Fruit fly (Drosophila melanogaster): ENCODE data around the gene CG8607.

CG8607 gene

dm6 chr3L:7339216-7339742 is 19.4 kb downstream of the CG8607 start, which contains the start of the genes lark and eco:
lark (plus strand) TSS chr3L:7339266.
eco (minus strand) TSS chr3L:7339340.
- peak; percentile 23; the same call in 1 of the 2 replicates for TF ChIP-seq MBD-R2 (GFP tag; IDR thresholded peaks at IDR 0.05)
- peak; percentile 36 for TF ChIP-seq Dp (GFP tag; optimal IDR thresholded peaks at IDR 0.05)
- peak; percentile 6 for TF ChIP-seq CG15514 (GFP tag; optimal IDR thresholded peaks at IDR 0.05)
- TF ChIP-seq HmgD (GFP tag; optimal IDR thresholded peaks at IDR 0.05) = peak; percentile 3
- no peak for TF ChIP-seq Dll (GFP tag; IDR thresholded peaks at IDR 0.05; ENCODE audit: partially characterized antibody)
- TF ChIP-seq Opbp (GFP tag; IDR thresholded peaks at IDR 0.05; ENCODE audit: partially characterized antibody) = peak; percentile 40; the same call in 1 of the 3 replicates
- peak; percentile 14 for TF ChIP-seq Sry-δ (GFP tag; optimal IDR thresholded peaks at IDR 0.05)
- no peak for TF ChIP-seq mam (GFP tag; optimal IDR thresholded peaks at IDR 0.05)
- no peak for TF ChIP-seq Hr51 (GFP tag; optimal IDR thresholded peaks at IDR 0.05)
- no peak for TF ChIP-seq CG11085 (GFP tag; IDR thresholded peaks at IDR 0.05)
- TF ChIP-seq D (optimal IDR thresholded peaks at IDR 0.05) = no peak
- TF ChIP-seq D (GFP tag; optimal IDR thresholded peaks at IDR 0.05) = no peak
- TF ChIP-seq scrt (GFP tag; optimal IDR thresholded peaks at IDR 0.05) = no peak
- TF ChIP-seq Elba2 (GFP tag; optimal IDR thresholded peaks at IDR 0.05) = no peak
- TF ChIP-seq lmd (GFP tag; IDR thresholded peaks at IDR 0.05) = no peak
- TF ChIP-seq wek (GFP tag; optimal IDR thresholded peaks at IDR 0.05) = peak; percentile 4
- TF ChIP-seq CG12391 (tag; optimal IDR thresholded peaks at IDR 0.05) = peak; percentile 20
- TF ChIP-seq NC2β (GFP tag; optimal IDR thresholded peaks at IDR 0.05) = peak; percentile 4
- TF ChIP-seq nom (GFP tag; optimal IDR thresholded peaks at IDR 0.05) = peak; percentile 57
- peak; percentile 79 for TF ChIP-seq pzg (GFP tag; optimal IDR thresholded peaks at IDR 0.05)
- TF ChIP-seq CoRest (tag; optimal IDR thresholded peaks at IDR 0.05) = peak; percentile 8
- peak; percentile 41; the same call in 1 of the 2 replicates for TF ChIP-seq amos (GFP tag; IDR thresholded peaks at IDR 0.05; ENCODE audit: partially characterized antibody)
- TF ChIP-seq CG9817 (tag; optimal IDR thresholded peaks at IDR 0.05) = no peak
- TF ChIP-seq bbx (GFP tag; IDR thresholded peaks at IDR 0.05; ENCODE audit: partially characterized antibody) = peak; percentile 19; the same call in 1 of the 2 replicates
- TF ChIP-seq wor (GFP tag; IDR thresholded peaks at IDR 0.05) = no peak
- TF ChIP-seq YL-1 (GFP tag; optimal IDR thresholded peaks at IDR 0.05) = peak; percentile 96
- no peak for TF ChIP-seq Fer3 (tag; optimal IDR thresholded peaks at IDR 0.05)
- no peak for TF ChIP-seq usp (GFP tag; optimal IDR thresholded peaks at IDR 0.05)
- peak; percentile 98 for TF ChIP-seq CG32767 (GFP tag; IDR thresholded peaks at IDR 0.05)
- TF ChIP-seq CG9797 (GFP tag; optimal IDR thresholded peaks at IDR 0.05) = peak; percentile 92
- TF ChIP-seq MESR4 (GFP tag; optimal IDR thresholded peaks at IDR 0.05) = peak; percentile 98
- TF ChIP-seq CG13894 (tag; optimal IDR thresholded peaks at IDR 0.05) = no peak
- no peak for TF ChIP-seq CG11560 (tag; IDR thresholded peaks at IDR 0.05)
- TF ChIP-seq nmo (GFP tag; optimal IDR thresholded peaks at IDR 0.05) = peak; percentile 33
- TF ChIP-seq Ets97D (GFP tag; optimal IDR thresholded peaks at IDR 0.05) = peak; percentile 44
- no peak for TF ChIP-seq CG4424 (GFP tag; optimal IDR thresholded peaks at IDR 0.05)
- TF ChIP-seq sens (GFP tag) = peak; percentile 74
- no peak for TF ChIP-seq CkIIα-i1 (GFP tag; IDR thresholded peaks at IDR 0.05)
- TF ChIP-seq CG17385 (GFP tag; optimal IDR thresholded peaks at IDR 0.05) = peak; percentile 35
- TF ChIP-seq dmrt99B (tag; optimal IDR thresholded peaks at IDR 0.05) = no peak
- peak; percentile 37; the same call in 2 of the 3 replicates for TF ChIP-seq row (GFP tag; IDR thresholded peaks at IDR 0.05)
- TF ChIP-seq CG33557 (GFP tag; optimal IDR thresholded peaks at IDR 0.05) = peak; percentile 2
- peak; percentile 71 for TF ChIP-seq CG12659 (GFP tag; optimal IDR thresholded peaks at IDR 0.05)
- TF ChIP-seq Fer1 (GFP tag; optimal IDR thresholded peaks at IDR 0.05) = peak; percentile 4
- no peak for TF ChIP-seq Dip2 (GFP tag; IDR thresholded peaks at IDR 0.05)
- TF ChIP-seq CG15696 (tag; optimal IDR thresholded peaks at IDR 0.05) = no peak
- TF ChIP-seq CG3163 (GFP tag; optimal IDR thresholded peaks at IDR 0.05) = no peak
- no peak for TF ChIP-seq NFAT (GFP tag; IDR thresholded peaks at IDR 0.05)
- no peak for TF ChIP-seq CG6765 (GFP tag; optimal IDR thresholded peaks at IDR 0.05)
- no peak for TF ChIP-seq pfk (GFP tag; optimal IDR thresholded peaks at IDR 0.05)
